Fruit fly (Drosophila melanogaster) whole organism, larva: Measurements from ENCODE around the gene CG11498.

Experiments used
- noc ChIP-seq: fragments of 200-800 bp; sonication (Bioruptor generic); optimal IDR thresholded peaks from 3 replicates; lab custom pipeline; 2019; ENCODE audit warnings: missing biosample characterization, mild to moderate bottlenecking, missing genetic modification characterization, moderate library complexity

The CG11498 gene

dm6 chr3R:30160312-30160942, at the start of gene CG11498:
Gene CG11498, minus strand, starts transcription at chr3R:30160473.
- TF ChIP-seq noc (tag; lab: Kevin White, UChicago), result no peak

DNA sequence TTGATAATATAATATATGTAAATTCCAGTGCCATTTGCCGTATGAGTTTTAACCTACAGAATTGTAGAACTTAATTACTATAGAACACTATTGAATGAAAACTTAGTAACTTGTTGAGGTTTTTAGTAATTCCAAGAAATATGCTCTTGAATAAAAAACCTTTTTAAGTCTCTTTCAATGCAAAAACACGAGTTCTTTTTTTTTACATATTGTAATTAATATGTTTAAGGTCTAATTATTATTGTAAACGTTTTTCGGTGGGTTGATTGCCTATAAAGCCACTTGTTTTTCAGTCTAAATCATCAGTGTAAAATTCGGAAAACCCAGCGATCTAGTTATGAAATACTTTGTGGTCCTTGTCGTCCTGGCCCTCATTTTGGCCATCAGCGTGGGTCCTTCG, 49.4 kb upstream of the CG11498 start, which contains the start of gene Anp:
TSS of gene Anp (plus strand) at position 301 of the 400 bp plus-strand sequence.
- TF ChIP-seq noc (tag; lab: Kevin White, UChicago), result no peak

dm6 chr3R:30208766-30209484, 48.7 kb upstream of the CG11498 start, which contains the start of gene RpS7:
Gene RpS7, minus strand, starts transcription at chr3R:30209020.
- TF ChIP-seq noc (tag; lab: Kevin White, UChicago), result peak; percentile 64

dm6 chr3R:30208011-30208410, 47.7 kb upstream of the CG11498 start:
- no peak for TF ChIP-seq noc (tag; lab: Kevin White, UChicago)

DNA sequence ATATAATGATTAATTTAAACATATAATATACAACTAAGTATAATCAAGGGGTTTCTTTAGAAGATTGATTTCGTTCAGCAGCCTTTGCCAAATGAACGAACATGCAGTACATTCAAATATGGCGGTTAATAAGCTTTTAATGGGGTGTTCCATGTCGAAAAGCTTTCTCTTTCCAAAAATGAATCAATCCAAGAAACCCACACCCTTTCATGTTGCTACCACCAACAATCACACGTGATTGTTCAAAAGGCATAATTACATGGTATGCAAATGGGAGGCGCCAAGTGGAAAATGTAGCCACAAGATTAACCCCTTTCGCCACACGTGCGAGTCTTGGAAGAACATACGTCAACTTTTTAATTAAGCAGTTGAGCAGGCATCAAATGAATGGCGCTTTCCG, 45.7 kb upstream of the CG11498 start:
- TF ChIP-seq noc (tag; lab: Kevin White, UChicago), result no peak

DNA sequence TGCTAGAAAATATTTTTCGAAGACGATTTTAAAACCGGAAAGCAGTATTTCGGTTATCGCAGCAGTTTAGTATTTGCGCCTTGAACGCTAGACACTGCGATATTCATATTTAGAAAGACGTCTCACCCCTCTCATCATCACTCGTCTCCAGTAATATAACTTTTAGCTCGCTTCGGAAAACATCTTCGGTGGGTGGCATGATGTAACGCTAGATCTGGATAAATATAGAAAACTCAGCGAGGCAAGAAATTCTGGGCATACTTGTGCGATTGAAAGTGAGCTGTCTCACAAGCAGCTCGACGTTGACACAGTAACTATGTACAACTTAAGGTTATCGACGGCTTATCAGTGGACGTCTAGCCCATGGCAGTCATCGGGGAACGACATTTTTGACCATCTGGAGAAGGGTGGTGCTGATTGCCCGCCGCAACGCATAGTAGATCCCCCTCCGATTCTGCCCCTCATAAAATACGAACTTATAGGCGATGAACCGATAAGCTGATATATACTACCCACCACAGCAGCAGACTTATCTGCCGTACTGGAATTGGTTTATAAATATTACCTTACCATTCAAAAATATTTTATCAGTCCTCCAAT, 43.8 kb upstream of the CG11498 start:
- no peak for TF ChIP-seq noc (tag; lab: Kevin White, UChicago)

dm6 chr3R:30203104-30203986, 43.1 kb upstream of the CG11498 start:
- peak; percentile 97 for TF ChIP-seq noc (tag; lab: Kevin White, UChicago)

dm6 chr3R:30202898-30203103, 42.5 kb upstream of the CG11498 start, which contains the start of gene CG9743:
Gene CG9743, minus strand, starts transcription at chr3R:30202998.
- TF ChIP-seq noc (tag; lab: Kevin White, UChicago), result no peak

dm6 chr3R:30201064-30201463, 40.8 kb upstream of the CG11498 start:
- TF ChIP-seq noc (tag; lab: Kevin White, UChicago), result no peak

DNA sequence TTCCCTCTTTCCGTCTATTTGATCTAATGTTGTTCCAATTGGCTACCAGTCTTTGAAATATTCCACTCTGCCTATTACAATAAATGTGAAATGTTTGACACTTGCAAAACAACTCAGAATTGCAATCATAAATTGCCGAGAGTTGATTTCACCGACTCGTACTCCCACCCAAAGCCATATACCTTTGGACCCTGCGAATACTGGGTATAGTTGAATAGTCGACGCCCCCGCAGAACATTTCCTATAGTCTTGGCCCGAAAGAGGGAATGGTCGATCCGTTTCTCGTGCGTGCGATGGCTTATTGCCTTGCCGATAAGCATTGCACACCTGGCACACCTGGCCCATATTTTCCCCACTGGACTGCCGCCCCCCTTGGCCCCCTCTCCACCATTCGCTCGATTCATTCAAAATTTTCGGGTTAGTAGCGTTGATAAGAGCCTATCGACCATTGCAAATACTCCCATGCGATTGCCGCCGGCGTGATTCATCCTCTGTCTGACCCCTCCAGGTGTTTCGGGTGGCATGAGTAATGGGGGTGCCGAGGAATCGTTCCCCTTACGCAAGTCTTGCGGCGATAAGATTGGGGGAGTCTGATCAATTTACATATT, 39.9 kb upstream of the CG11498 start:
- no peak for TF ChIP-seq noc (tag; lab: Kevin White, UChicago)

dm6 chr3R:30198793-30199192, 38.5 kb upstream of the CG11498 start:
- TF ChIP-seq noc (tag; lab: Kevin White, UChicago), result peak; percentile 6

DNA sequence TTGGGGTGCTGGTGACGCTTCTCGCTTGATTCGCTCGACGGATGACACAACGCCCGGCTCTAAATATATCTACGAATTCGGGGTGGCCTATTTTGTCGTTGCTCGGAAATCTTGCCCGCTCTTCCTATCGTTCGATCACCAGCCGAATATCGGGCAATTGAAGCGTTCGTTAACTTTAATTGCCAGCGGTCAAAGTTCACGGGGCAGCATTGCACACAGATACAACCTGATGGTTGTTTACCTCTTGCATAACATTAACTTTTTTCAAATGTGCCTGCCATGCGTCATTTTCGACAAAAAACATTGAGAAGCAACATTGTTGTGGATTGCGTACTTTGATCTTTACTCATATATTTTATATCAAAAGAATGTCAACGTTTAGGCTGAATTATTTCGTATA, 37.5 kb upstream of the CG11498 start:
- no peak for TF ChIP-seq noc (tag; lab: Kevin White, UChicago)

dm6 chr3R:30196128-30196527, 35.9 kb upstream of the CG11498 start, which contains the start of gene CG15531:
Gene CG15531, minus strand, starts transcription at chr3R:30196228.
- TF ChIP-seq noc (tag; lab: Kevin White, UChicago), result no peak

- TF ChIP-seq noc (tag; lab: Kevin White, UChicago), result peak; percentile 72
These were observed 35.4 kb upstream of the CG11498 start for dm6 chr3R:30195606-30196049.

DNA sequence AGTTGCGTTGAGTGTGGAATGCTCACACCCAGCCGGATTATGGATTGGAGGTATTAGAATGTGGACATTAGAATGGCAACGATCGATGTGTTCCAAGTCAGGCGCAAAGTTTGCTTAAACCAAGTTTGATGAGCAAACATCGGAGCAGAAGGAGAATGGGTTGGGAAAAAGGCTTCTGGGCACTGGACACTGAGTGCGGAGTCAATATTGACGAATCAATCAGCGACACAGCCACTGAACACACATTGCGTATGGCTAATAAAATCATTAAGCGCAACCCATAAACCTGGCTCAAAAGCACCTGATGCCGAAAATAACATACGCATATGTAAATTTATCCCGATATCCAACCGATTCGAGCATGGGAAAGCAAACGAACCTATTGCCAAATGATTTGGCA, 33.6 kb upstream of the CG11498 start:
- no peak for TF ChIP-seq noc (tag; lab: Kevin White, UChicago)
